Fruit fly (Drosophila melanogaster) whole organism, embryonic: Measurements from ENCODE around the gene CG11975.

Source experiments
- Asciz ChIP-seq: fragments of 200-800 bp; sonication (Bioruptor generic); optimal IDR thresholded peaks from 2 replicates; lab custom pipeline; 2017; ENCODE audit warnings: missing biosample characterization, mild to moderate bottlenecking, missing genetic modification characterization, missing genetic modification reagents
- CG10274 ChIP-seq: fragments of 200-800 bp; sonication (Bioruptor generic); optimal IDR thresholded peaks from 3 replicates; lab custom pipeline; 2017; ENCODE audit warnings: missing biosample characterization, mild to moderate bottlenecking, missing genetic modification characterization
- CG10366 ChIP-seq: fragments of 200-800 bp; sonication (Bioruptor generic); IDR thresholded peaks from 2 replicates; pipeline ENCODE4 v1.3.6; 2022; ENCODE audit warnings: missing biosample characterization, missing genetic modification characterization
- CG11398 ChIP-seq: fragments of 200-800 bp; sonication (Bioruptor generic); optimal IDR thresholded peaks from 2 replicates; lab custom pipeline; 2016; ENCODE audit warnings: missing biosample characterization, missing genetic modification characterization
- CG11695 ChIP-seq: fragments of 200-800 bp; sonication (Bioruptor generic); IDR thresholded peaks from 3 replicates; pipeline ENCODE4 v1.3.6; 2022; ENCODE audit warnings: missing biosample characterization, missing genetic modification characterization
- CG13296 ChIP-seq: fragments of 200-800 bp; sonication (Bioruptor generic); optimal IDR thresholded peaks from 3 replicates; lab custom pipeline; 2018; ENCODE audit warnings: missing biosample characterization, mild to moderate bottlenecking, missing genetic modification characterization
- CG14050 ChIP-seq: fragments of 200-800 bp; sonication (Bioruptor generic); IDR thresholded peaks from 3 replicates; pipeline ENCODE4 v1.3.6; 2022; ENCODE audit warnings: missing biosample characterization, missing genetic modification characterization
- CG15479 ChIP-seq: fragments of 200-800 bp; sonication (Bioruptor generic); optimal IDR thresholded peaks from 3 replicates; lab custom pipeline; 2019; ENCODE audit warnings: missing biosample characterization, mild to moderate bottlenecking, missing genetic modification characterization, moderate library complexity
- CG15514 ChIP-seq: fragments of 200-800 bp; sonication (Bioruptor generic); optimal IDR thresholded peaks from 3 replicates; lab custom pipeline; 2017; ENCODE audit warnings: missing biosample characterization, missing genetic modification characterization, mild to moderate bottlenecking, moderate library complexity, missing genetic modification reagents
- CG18476 ChIP-seq: fragments of 200-800 bp; sonication (Bioruptor generic); optimal IDR thresholded peaks from 2 replicates; lab custom pipeline; 2016; ENCODE audit warnings: missing biosample characterization, mild to moderate bottlenecking, missing genetic modification characterization
- CG2889 ChIP-seq: fragments of 200-800 bp; sonication (Bioruptor generic); IDR thresholded peaks from 3 replicates; pipeline ENCODE4 v1.3.6; 2022; ENCODE audit warnings: missing biosample characterization, missing genetic modification characterization
- CG32767 ChIP-seq: fragments of 200-800 bp; sonication (Bioruptor generic); IDR thresholded peaks from 2 replicates; pipeline ENCODE4 v1.3.6; 2022; ENCODE audit warnings: missing biosample characterization, missing genetic modification characterization
- CG33213 ChIP-seq: fragments of 200-800 bp; sonication (Bioruptor generic); optimal IDR thresholded peaks from 3 replicates; lab custom pipeline; 2016; ENCODE audit warnings: missing biosample characterization, missing genetic modification characterization
- CG3847 ChIP-seq: fragments of 200-800 bp; sonication (Bioruptor generic); IDR thresholded peaks from 2 replicates; pipeline ENCODE4 v1.3.6; 2022; ENCODE audit warnings: missing biosample characterization, missing genetic modification characterization
- CG4424 ChIP-seq: fragments of 200-800 bp; sonication (Bioruptor generic); optimal IDR thresholded peaks from 3 replicates; lab custom pipeline; 2016; ENCODE audit warnings: missing biosample characterization, missing genetic modification characterization
- CG5953 ChIP-seq: fragments of 200-800 bp; sonication (Bioruptor generic); IDR thresholded peaks from 2 replicates; pipeline ENCODE4 v1.3.6; 2022; ENCODE audit warnings: missing biosample characterization, missing genetic modification characterization
- CG7987 ChIP-seq: fragments of 200-800 bp; sonication (Bioruptor generic); optimal IDR thresholded peaks from 2 replicates; lab custom pipeline; 2018; ENCODE audit warnings: missing biosample characterization, mild to moderate bottlenecking, missing genetic modification characterization, moderate library complexity
- CG8478 ChIP-seq: fragments of >200 bp; optimal IDR thresholded peaks from 2 replicates; lab custom pipeline; 2018
- CG9932 ChIP-seq: fragments of 200-800 bp; sonication (Bioruptor generic); IDR thresholded peaks from 2 replicates; pipeline ENCODE4 v1.3.6; 2022; ENCODE audit warnings: missing biosample characterization, missing genetic modification characterization
- CHES-1-like ChIP-seq: fragments of 200-800 bp; sonication (Bioruptor generic); optimal IDR thresholded peaks from 2 replicates; lab custom pipeline; 2016; ENCODE audit warnings: missing biosample characterization, missing genetic modification characterization
- CrebB ChIP-seq: fragments of 200-800 bp; sonication (Bioruptor generic); optimal IDR thresholded peaks from 3 replicates; lab custom pipeline; 2018; ENCODE audit warnings: missing biosample characterization, mild to moderate bottlenecking, missing genetic modification characterization
- D19A ChIP-seq: fragments of 200-800 bp; optimal IDR thresholded peaks from 3 replicates; lab custom pipeline; 2019; ENCODE audit warnings: missing biosample characterization, mild to moderate bottlenecking, missing genetic modification characterization, moderate library complexity
- Dek ChIP-seq: fragments of 200-800 bp; sonication (Bioruptor generic); optimal IDR thresholded peaks from 3 replicates; lab custom pipeline; 2019; ENCODE audit warnings: missing biosample characterization, mild to moderate bottlenecking, missing genetic modification characterization, moderate library complexity
- Dip2 ChIP-seq: fragments of 200-800 bp; sonication (Bioruptor generic); IDR thresholded peaks from 2 replicates; pipeline ENCODE4 v1.3.6; 2022; ENCODE audit warnings: missing biosample characterization, missing genetic modification characterization
- Fer3 ChIP-seq: fragments of 200-800 bp; sonication (Bioruptor generic); optimal IDR thresholded peaks from 2 replicates; lab custom pipeline; 2018; ENCODE audit warnings: missing biosample characterization, mild to moderate bottlenecking, missing genetic modification characterization, moderate library complexity
- HLH54F ChIP-seq: fragments of 200-800 bp; sonication (Bioruptor generic); optimal IDR thresholded peaks from 3 replicates; lab custom pipeline; 2016; ENCODE audit warnings: missing biosample characterization, missing genetic modification characterization
- HmgD ChIP-seq: fragments of 200-800 bp; sonication (Bioruptor generic); optimal IDR thresholded peaks from 3 replicates; lab custom pipeline; 2016; ENCODE audit warnings: missing biosample characterization, missing genetic modification characterization
- Hr51 ChIP-seq, 2 experiments: fragments of 200-800 bp; sonication (Bioruptor generic); optimal IDR thresholded peaks; 2 replicates in 1 of 2; 3 replicates in 1 of 2; lab custom pipeline; 2016 to 2018; ENCODE audit warnings: missing biosample characterization in 2 of 2, missing genetic modification characterization in 2 of 2, mild to moderate bottlenecking in 1 of 2, moderate library complexity in 1 of 2
- Kr ChIP-seq: fragments of 200-800 bp; sonication (Bioruptor generic); optimal IDR thresholded peaks from 2 replicates; lab custom pipeline; 2017; ENCODE audit warnings: missing biosample characterization, mild to moderate bottlenecking, missing genetic modification characterization
- Med ChIP-seq: fragments of 200-800 bp; sonication (Bioruptor generic); peaks from one replicate; lab custom pipeline; 2016; ENCODE audit warnings: missing biosample characterization, missing genetic modification characterization, mild to moderate bottlenecking, inconsistent platforms, moderate library complexity
- Sry-β ChIP-seq: fragments of 200-800 bp; sonication (Bioruptor generic); optimal IDR thresholded peaks from 2 replicates; lab custom pipeline; 2018; ENCODE audit warnings: missing biosample characterization, mild to moderate bottlenecking, missing genetic modification characterization, moderate library complexity
- ac ChIP-seq: fragments of 200-800 bp; sonication (Bioruptor generic); optimal IDR thresholded peaks from 3 replicates; lab custom pipeline; 2017; ENCODE audit warnings: missing biosample characterization, mild to moderate bottlenecking, missing genetic modification characterization
- ase ChIP-seq: fragments of 200-800 bp; sonication (Bioruptor generic); IDR thresholded peaks from 3 replicates; pipeline ENCODE4 v1.3.6; 2022; ENCODE audit warnings: missing biosample characterization, missing genetic modification characterization
- dmrt11E ChIP-seq: fragments of 200-800 bp; sonication (Bioruptor generic); optimal IDR thresholded peaks from 3 replicates; lab custom pipeline; 2018; ENCODE audit warnings: missing biosample characterization, mild to moderate bottlenecking, missing genetic modification characterization, moderate library complexity
- fd102C ChIP-seq: fragments of 200-800 bp; sonication (Bioruptor generic); optimal IDR thresholded peaks from 2 replicates; lab custom pipeline; 2018; ENCODE audit warnings: missing biosample characterization, mild to moderate bottlenecking, missing genetic modification characterization, moderate library complexity
- fu2 ChIP-seq: fragments of 200-800 bp; sonication (Bioruptor generic); optimal IDR thresholded peaks from 2 replicates; lab custom pipeline; 2016; ENCODE audit warnings: missing biosample characterization, missing genetic modification characterization
- grn ChIP-seq: fragments of 200-800 bp; sonication (Bioruptor generic); optimal IDR thresholded peaks from 3 replicates; lab custom pipeline; 2017; ENCODE audit warnings: missing biosample characterization, missing genetic modification characterization
- lola ChIP-seq, 3 experiments: fragments of >200 bp in 2 of 3; fragments of 200-800 bp in 1 of 3; sonication (Bioruptor generic) in 1 of 3; optimal IDR thresholded peaks; 2 replicates each; lab custom pipeline; 2017 to 2019; ENCODE audit warnings: missing biosample characterization in 3 of 3, missing genetic modification characterization in 3 of 3, mild to moderate bottlenecking in 1 of 3, moderate library complexity in 1 of 3
- nmo ChIP-seq: fragments of 200-800 bp; sonication (Bioruptor generic); optimal IDR thresholded peaks from 2 replicates; lab custom pipeline; 2018; ENCODE audit warnings: missing biosample characterization, mild to moderate bottlenecking, missing genetic modification characterization, moderate library complexity
- nom ChIP-seq: fragments of 200-800 bp; sonication (Bioruptor generic); optimal IDR thresholded peaks from 2 replicates; lab custom pipeline; 2017; ENCODE audit warnings: missing biosample characterization, missing genetic modification characterization, mild to moderate bottlenecking, moderate library complexity, missing genetic modification reagents
- ranshi ChIP-seq: fragments of 200-800 bp; sonication (Bioruptor generic); IDR thresholded peaks from 2 replicates; pipeline ENCODE4 v1.3.6; 2022; ENCODE audit warnings: missing biosample characterization, missing genetic modification characterization
- sqz ChIP-seq: fragments of 200-800 bp; sonication (Bioruptor generic); optimal IDR thresholded peaks from 3 replicates; lab custom pipeline; 2018; ENCODE audit warnings: missing biosample characterization, mild to moderate bottlenecking, missing genetic modification characterization
- stc ChIP-seq: fragments of 200-800 bp; sonication (Bioruptor generic); IDR thresholded peaks from 2 replicates; pipeline ENCODE4 v1.3.6; 2022; ENCODE audit warnings: missing biosample characterization, missing genetic modification characterization
- sug ChIP-seq: fragments of 200-800 bp; optimal IDR thresholded peaks from 2 replicates; lab custom pipeline; 2019; ENCODE audit warnings: missing biosample characterization, mild to moderate bottlenecking, missing genetic modification characterization, moderate library complexity
- tll ChIP-seq, 2 experiments: fragments of 200-800 bp in 1 of 2; fragments of >200 bp in 1 of 2; sonication (Bioruptor generic) in 1 of 2; optimal IDR thresholded peaks; 2 replicates each; lab custom pipeline; 2017 to 2019; ENCODE audit warnings: missing biosample characterization in 2 of 2, missing genetic modification characterization in 2 of 2, mild to moderate bottlenecking in 1 of 2, moderate library complexity in 1 of 2
- tna ChIP-seq: fragments of 200-800 bp; sonication (Bioruptor generic); IDR thresholded peaks from 2 replicates; pipeline ENCODE4 v1.3.6; 2022; ENCODE audit warnings: missing biosample characterization, missing genetic modification characterization; ENCODE audit not compliant: partially characterized antibody
- wek ChIP-seq: fragments of 200-800 bp; sonication (Bioruptor generic); optimal IDR thresholded peaks from 3 replicates; lab custom pipeline; 2018; ENCODE audit warnings: missing biosample characterization, mild to moderate bottlenecking, missing genetic modification characterization, moderate library complexity
- z ChIP-seq: fragments of 200-800 bp; sonication (Bioruptor generic); IDR thresholded peaks from 3 replicates; pipeline ENCODE4 v1.3.6; 2022; ENCODE audit warnings: missing biosample characterization, missing genetic modification characterization
- zen ChIP-seq: fragments of 200-800 bp; sonication (Bioruptor generic); optimal IDR thresholded peaks from 3 replicates; lab custom pipeline; 2018; ENCODE audit warnings: missing biosample characterization, mild to moderate bottlenecking, missing genetic modification characterization, moderate library complexity
- zen2 ChIP-seq: fragments of 200-800 bp; sonication (Bioruptor generic); IDR thresholded peaks from 3 replicates; pipeline ENCODE4 v1.3.6; 2022; ENCODE audit warnings: missing biosample characterization, missing genetic modification characterization; ENCODE audit not compliant: partially characterized antibody

The CG11975 gene

DNA sequence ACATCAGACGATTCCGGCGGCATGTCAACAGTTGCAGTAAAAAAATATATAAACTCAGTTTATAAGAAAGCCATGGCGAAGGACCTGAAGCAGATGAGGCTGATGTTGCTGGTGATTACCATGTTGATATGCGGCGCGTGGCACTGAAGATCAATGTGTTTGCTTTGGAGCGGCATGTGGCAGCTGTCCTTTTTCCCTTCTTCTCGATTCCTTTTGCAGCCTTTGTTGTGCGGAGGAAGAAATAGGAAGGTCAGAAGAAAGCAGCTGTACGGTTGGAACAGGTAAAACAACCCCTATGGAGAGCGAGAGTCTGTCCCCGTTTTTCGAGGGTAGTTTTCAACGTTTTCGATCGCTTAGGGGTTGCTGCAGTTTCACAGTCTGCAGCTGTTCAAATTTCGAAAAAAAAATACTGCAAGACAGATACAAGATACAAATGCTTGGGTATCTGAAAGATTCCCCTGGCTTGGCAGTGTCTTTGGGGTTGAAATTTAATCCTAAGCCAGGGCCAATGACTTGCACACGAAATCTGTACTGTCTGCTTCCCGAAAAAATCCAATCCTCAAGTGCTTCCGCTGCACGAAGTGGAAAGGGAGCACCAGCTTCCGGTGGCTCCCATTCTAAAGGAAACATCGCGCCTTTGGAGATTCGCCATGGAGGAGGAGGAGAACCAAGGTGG is 31.9 kb downstream of the CG11975 start (continued):
- TF ChIP-seq dmrt11E (tag; lab: Kevin White, UChicago) (no peak), HLH54F (GFP tag; lab: Kevin White, UChicago) (no peak), stc (GFP tag; lab: Robert Waterston, UW) (no peak), CG11695 (GFP tag; lab: Robert Waterston, UW) (no peak), z (no peak), fd102C (no peak), Fer3 (tag; lab: Kevin White, UChicago) (no peak), Asciz (GFP tag; lab: Kevin White, UChicago) (no peak), CG10274 (no peak), sqz (GFP tag; lab: Kevin White, UChicago) (peak; percentile 83), fu2 (no peak), CG8478 (lab: Kevin White, UChicago) (no peak), lola (GFP tag; optimal IDR thresholded peaks at IDR 0.05; lab: Kevin White, UChicago) (no peak), Hr51 (GFP tag; optimal IDR thresholded peaks at IDR 0.05; lab: Kevin White, UChicago) (no peak), CG15514 (GFP tag; lab: Kevin White, UChicago) (no peak), CG14050 (GFP tag; lab: Robert Waterston, UW) (no peak), Dip2 (GFP tag; lab: Robert Waterston, UW) (no peak), Med (peak; percentile 44), zen (tag; lab: Kevin White, UChicago) (peak; percentile 42), CG33213 (GFP tag; lab: Kevin White, UChicago) (no peak), CG32767 (GFP tag; lab: Robert Waterston, UW) (no peak), CG18476 (GFP tag; lab: Kevin White, UChicago) (peak; percentile 70), tll (GFP tag; optimal IDR thresholded peaks at IDR 0.05; lab: Kevin White, UChicago) (peak in 1 of 2 experiments; percentile 38), CG9932 (no peak), nmo (no peak), CG15479 (GFP tag; lab: Kevin White, UChicago) (peak; percentile 45), zen2 (GFP tag; lab: Robert Waterston, UW) (0 out of 3 replicates have a peak, but pooled peaks have one; percentile 14), D19A (no peak), Sry-β (GFP tag; lab: Kevin White, UChicago) (no peak), ac (GFP tag; lab: Kevin White, UChicago) (peak; percentile 95), nom (GFP tag; lab: Kevin White, UChicago) (no peak), ranshi (no peak), CHES-1-like (no peak), ase (peak; percentile 26; the same call in 1 of the 3 replicates), grn (GFP tag; lab: Kevin White, UChicago) (no peak), CG11398 (no peak), Dek (no peak), CG10366 (GFP tag; lab: Robert Waterston, UW) (no peak), Kr (GFP tag; lab: Kevin White, UChicago) (peak; percentile 55), HmgD (GFP tag; lab: Kevin White, UChicago) (no peak), CG2889 (GFP tag; lab: Robert Waterston, UW) (no peak), tna (GFP tag; lab: Robert Waterston, UW) (no peak), CG4424 (GFP tag; lab: Kevin White, UChicago) (no peak), wek (GFP tag; lab: Kevin White, UChicago) (no peak), CG5953 (no peak), CrebB (tag; lab: Kevin White, UChicago) (no peak), sug (tag; lab: Kevin White, UChicago) (no peak), CG3847 (GFP tag; lab: Robert Waterston, UW) (no peak), CG13296 (GFP tag; lab: Kevin White, UChicago) (no peak), CG7987 (GFP tag; lab: Kevin White, UChicago) (no peak)
